Worm (Caenorhabditis elegans): ENCODE results near the gene asp-17.
A peak's percentile ranks its signal among the peaks of the same experiment; 100 is the strongest.

Gene asp-17

ce11 chrV:19001656-19002055, 35.5 kb downstream of the asp-17 start, which contains the start of gene Y39B6A.33:
TSS of gene Y39B6A.33 (plus strand) at chrV:19001956.
- TF ChIP-seq nhr-76 (tag; optimal IDR thresholded peaks at IDR 0.05), result no peak
- no peak for TF ChIP-seq nhr-237 (tag; optimal IDR thresholded peaks at IDR 0.05)
- no peak for TF ChIP-seq ceh-28 (tag; optimal IDR thresholded peaks at IDR 0.05)
- no peak for TF ChIP-seq lsy-12 (tag; optimal IDR thresholded peaks at IDR 0.05)
- no peak for TF ChIP-seq nhr-23 (tag; optimal IDR thresholded peaks at IDR 0.05)
- no peak for TF ChIP-seq snpc-4 (tag; optimal IDR thresholded peaks at IDR 0.05)
- no peak for TF ChIP-seq unc-62 (GFP tag; optimal IDR thresholded peaks at IDR 0.05)
- no peak for TF ChIP-seq lin-15B (tag; optimal IDR thresholded peaks at IDR 0.05)

ce11 chrV:19001016-19001415, 36.1 kb downstream of the asp-17 start, which contains the start of gene Y39B6A.34:
TSS of gene Y39B6A.34 (plus strand) at chrV:19001018.
- TF ChIP-seq nhr-237 (tag; optimal IDR thresholded peaks at IDR 0.05) (no peak), R02D3.7 (tag; optimal IDR thresholded peaks at IDR 0.05) (no peak), lsy-12 (tag; optimal IDR thresholded peaks at IDR 0.05) (no peak), ZK546.5 (tag; optimal IDR thresholded peaks at IDR 0.05) (no peak), mml-1 (tag; optimal IDR thresholded peaks at IDR 0.05) (no peak), ceh-82 (tag; optimal IDR thresholded peaks at IDR 0.05) (no peak), ama-1 (optimal IDR thresholded peaks at IDR 0.05) (peak; percentile 39), hmg-11 (tag; optimal IDR thresholded peaks at IDR 0.05) (peak; percentile 50), ztf-4 (tag; optimal IDR thresholded peaks at IDR 0.05) (no peak), sea-2 (GFP tag; optimal IDR thresholded peaks at IDR 0.05) (no peak), elt-3 (tag; optimal IDR thresholded peaks at IDR 0.05) (no peak), lin-15B (tag; optimal IDR thresholded peaks at IDR 0.05) (peak; percentile 10), nhr-77 (tag; optimal IDR thresholded peaks at IDR 0.05) (no peak), nhr-25 (tag; optimal IDR thresholded peaks at IDR 0.05) (no peak), aly-2 (tag; optimal IDR thresholded peaks at IDR 0.05) (no peak), nhr-11 (tag; optimal IDR thresholded peaks at IDR 0.05) (no peak), pha-4 (tag; optimal IDR thresholded peaks at IDR 0.05) (peak; percentile 46), ceh-16 (tag; optimal IDR thresholded peaks at IDR 0.05) (no peak), fkh-2 (tag; optimal IDR thresholded peaks at IDR 0.05) (no peak), nhr-28 (tag; optimal IDR thresholded peaks at IDR 0.05) (no peak), nhr-67 (tag; optimal IDR thresholded peaks at IDR 0.05) (no peak)

ce11 chrV:19000542-19000941, 36.6 kb downstream of the asp-17 start:
- no peak for TF ChIP-seq nhr-25 (tag; optimal IDR thresholded peaks at IDR 0.05)
- no peak for TF ChIP-seq elt-3 (tag; optimal IDR thresholded peaks at IDR 0.05)
- TF ChIP-seq tbx-2 (tag; optimal IDR thresholded peaks at IDR 0.05), result no peak
- no peak for TF ChIP-seq nhr-28 (tag; optimal IDR thresholded peaks at IDR 0.05)
- no peak for TF ChIP-seq unc-62 (GFP tag; optimal IDR thresholded peaks at IDR 0.05)
- no peak for TF ChIP-seq elt-2 (tag; optimal IDR thresholded peaks at IDR 0.05)
- TF ChIP-seq nhr-237 (tag; optimal IDR thresholded peaks at IDR 0.05), result no peak
- no peak for TF ChIP-seq fkh-10 (GFP tag; optimal IDR thresholded peaks at IDR 0.05)
- TF ChIP-seq unc-39 (tag; optimal IDR thresholded peaks at IDR 0.05), result no peak
- TF ChIP-seq sea-2 (GFP tag; optimal IDR thresholded peaks at IDR 0.05), result no peak
- no peak for TF ChIP-seq lin-39 (tag; optimal IDR thresholded peaks at IDR 0.05)

DNA sequence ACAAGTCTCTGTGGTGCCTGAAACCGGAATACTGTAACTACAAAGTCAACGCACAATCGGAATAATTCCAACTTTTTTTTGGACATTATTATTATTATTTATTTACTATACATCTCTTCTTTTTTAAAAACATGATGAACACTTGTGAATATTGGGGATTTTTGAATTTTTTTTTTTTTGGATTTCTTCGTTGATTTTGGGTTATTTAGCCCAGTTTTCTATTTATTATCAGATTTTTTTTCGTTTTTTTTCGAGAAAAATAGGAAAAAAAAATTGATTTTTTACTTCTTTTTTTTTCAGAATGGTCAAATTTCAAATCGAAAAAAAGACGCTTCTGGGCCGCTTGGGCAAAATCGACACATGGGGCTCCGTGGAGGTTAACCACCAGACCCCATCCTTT, 39.1 kb downstream of the asp-17 start, which contains the start of gene tgt-2:
Gene tgt-2 (plus strand): TSS at position 301 of the 400 bp plus-strand sequence.
- TF ChIP-seq unc-39 (tag; optimal IDR thresholded peaks at IDR 0.05) (no peak), ceh-9 (tag; optimal IDR thresholded peaks at IDR 0.05) (no peak), R02D3.7 (tag; optimal IDR thresholded peaks at IDR 0.05) (no peak), ztf-4 (tag; optimal IDR thresholded peaks at IDR 0.05) (no peak), egl-27 (tag; optimal IDR thresholded peaks at IDR 0.05) (no peak), lin-15B (tag; optimal IDR thresholded peaks at IDR 0.05) (no peak), nhr-25 (tag; optimal IDR thresholded peaks at IDR 0.05) (no peak), pqm-1 (tag; optimal IDR thresholded peaks at IDR 0.05) (no peak), elt-3 (tag; optimal IDR thresholded peaks at IDR 0.05) (no peak), eor-1 (tag; optimal IDR thresholded peaks at IDR 0.05) (no peak), nhr-28 (tag; optimal IDR thresholded peaks at IDR 0.05) (no peak), ceh-28 (tag; optimal IDR thresholded peaks at IDR 0.05) (no peak), ceh-82 (tag; optimal IDR thresholded peaks at IDR 0.05) (no peak), jun-1 (tag; optimal IDR thresholded peaks at IDR 0.05) (no peak), fos-1 (tag; optimal IDR thresholded peaks at IDR 0.05) (no peak), ZK546.5 (tag; optimal IDR thresholded peaks at IDR 0.05) (no peak), nhr-67 (tag; optimal IDR thresholded peaks at IDR 0.05) (no peak), mml-1 (tag; optimal IDR thresholded peaks at IDR 0.05) (no peak)
